Fruit fly (Drosophila melanogaster) whole organism, embryonic: ENCODE data around the gene Hnf4.

Experiments
- ATbp ChIP-seq: fragments of 200-800 bp; sonication (Bioruptor generic); optimal IDR thresholded peaks from 2 replicates; lab custom pipeline; 2017; ENCODE audit warnings: missing biosample characterization, mild to moderate bottlenecking, missing genetic modification characterization, missing genetic modification reagents
- Atf6 ChIP-seq: fragments of 200-800 bp; sonication (Bioruptor generic); IDR thresholded peaks from 2 replicates; pipeline ENCODE4 v1.3.6; 2022; ENCODE audit warnings: missing biosample characterization, missing genetic modification characterization
- B-H2 ChIP-seq: fragments of 200-800 bp; sonication (Bioruptor generic); optimal IDR thresholded peaks from 2 replicates; lab custom pipeline; 2018; ENCODE audit warnings: missing biosample characterization, mild to moderate bottlenecking, missing genetic modification characterization
- CG11247 ChIP-seq: fragments of 200-800 bp; sonication (Bioruptor generic); IDR thresholded peaks from 2 replicates; pipeline ENCODE4 v1.3.6; 2022; ENCODE audit warnings: missing biosample characterization, missing genetic modification characterization
- CG14965 ChIP-seq: fragments of 200-800 bp; sonication (Bioruptor generic); optimal IDR thresholded peaks from 2 replicates; lab custom pipeline; 2016; ENCODE audit warnings: missing biosample characterization, missing genetic modification characterization, borderline replicate concordance
- CG17568 ChIP-seq: fragments of 200-800 bp; sonication (Bioruptor generic); optimal IDR thresholded peaks from 2 replicates; lab custom pipeline; 2018; ENCODE audit warnings: missing biosample characterization, mild to moderate bottlenecking, missing genetic modification characterization, moderate library complexity
- CG17912 ChIP-seq: fragments of 200-800 bp; sonication (Bioruptor generic); optimal IDR thresholded peaks from 2 replicates; lab custom pipeline; 2018; ENCODE audit warnings: missing biosample characterization, mild to moderate bottlenecking, missing genetic modification characterization
- CG1792 ChIP-seq: fragments of 200-800 bp; sonication (Bioruptor generic); optimal IDR thresholded peaks from 2 replicates; lab custom pipeline; 2016; ENCODE audit warnings: missing biosample characterization, missing genetic modification characterization
- CG18599 ChIP-seq: fragments of 200-800 bp; sonication (Bioruptor generic); optimal IDR thresholded peaks from 3 replicates; lab custom pipeline; 2017; ENCODE audit warnings: missing biosample characterization, missing genetic modification characterization, mild to moderate bottlenecking, moderate library complexity, missing genetic modification reagents
- CG2199 ChIP-seq: fragments of 200-800 bp; sonication (Bioruptor generic); IDR thresholded peaks from 3 replicates; pipeline ENCODE4 v1.3.6; 2022; ENCODE audit warnings: missing biosample characterization, missing genetic modification characterization
- CG2202 ChIP-seq: fragments of 200-800 bp; sonication (Bioruptor generic); optimal IDR thresholded peaks from 2 replicates; lab custom pipeline; 2018; ENCODE audit warnings: missing biosample characterization, mild to moderate bottlenecking, missing genetic modification characterization
- CG31365 ChIP-seq: fragments of 200-800 bp; sonication (Bioruptor generic); optimal IDR thresholded peaks from 2 replicates; lab custom pipeline; 2018; ENCODE audit warnings: missing biosample characterization, mild to moderate bottlenecking, missing genetic modification characterization
- CG32767 ChIP-seq: fragments of 200-800 bp; sonication (Bioruptor generic); IDR thresholded peaks from 2 replicates; pipeline ENCODE4 v1.3.6; 2022; ENCODE audit warnings: missing biosample characterization, missing genetic modification characterization
- CG3407 ChIP-seq: fragments of 200-800 bp; sonication (Bioruptor generic); optimal IDR thresholded peaks from 2 replicates; lab custom pipeline; 2018; ENCODE audit warnings: missing biosample characterization, mild to moderate bottlenecking, missing genetic modification characterization
- CG3847 ChIP-seq: fragments of 200-800 bp; sonication (Bioruptor generic); IDR thresholded peaks from 2 replicates; pipeline ENCODE4 v1.3.6; 2022; ENCODE audit warnings: missing biosample characterization, missing genetic modification characterization
- CG5953 ChIP-seq: fragments of 200-800 bp; sonication (Bioruptor generic); IDR thresholded peaks from 2 replicates; pipeline ENCODE4 v1.3.6; 2022; ENCODE audit warnings: missing biosample characterization, missing genetic modification characterization
- CG6791 ChIP-seq: fragments of 200-800 bp; sonication (Bioruptor generic); IDR thresholded peaks from 3 replicates; pipeline ENCODE4 v1.3.6; 2022; ENCODE audit warnings: missing biosample characterization, missing genetic modification characterization; ENCODE audit not compliant: partially characterized antibody
- CG7786 ChIP-seq: fragments of 200-800 bp; sonication (Bioruptor generic); optimal IDR thresholded peaks from 2 replicates; lab custom pipeline; 2016; ENCODE audit warnings: missing biosample characterization, missing genetic modification characterization
- CG8478 ChIP-seq: fragments of >200 bp; optimal IDR thresholded peaks from 2 replicates; lab custom pipeline; 2018
- Dip2 ChIP-seq: fragments of 200-800 bp; sonication (Bioruptor generic); IDR thresholded peaks from 2 replicates; pipeline ENCODE4 v1.3.6; 2022; ENCODE audit warnings: missing biosample characterization, missing genetic modification characterization
- Ets65A ChIP-seq: fragments of 200-800 bp; sonication (Bioruptor generic); peaks from one replicate; lab custom pipeline; 2016; ENCODE audit warnings: missing biosample characterization, missing genetic modification characterization
- Fer2 ChIP-seq: fragments of 200-800 bp; sonication (Bioruptor generic); optimal IDR thresholded peaks from 2 replicates; lab custom pipeline; 2018; ENCODE audit warnings: missing biosample characterization, mild to moderate bottlenecking, missing genetic modification characterization, moderate library complexity
- HmgZ ChIP-seq: fragments of 200-800 bp; sonication (Bioruptor generic); optimal IDR thresholded peaks from 2 replicates; lab custom pipeline; 2018; ENCODE audit warnings: missing biosample characterization, mild to moderate bottlenecking, missing genetic modification characterization
- Hr78 ChIP-seq, 2 experiments: fragments of 200-800 bp in 1 of 2; fragments of >200 bp in 1 of 2; sonication (Bioruptor generic) in 1 of 2; optimal IDR thresholded peaks; 2 replicates each; lab custom pipeline; 2017 to 2019; ENCODE audit warnings: missing biosample characterization in 2 of 2, missing genetic modification characterization in 2 of 2, mild to moderate bottlenecking in 1 of 2, moderate library complexity in 1 of 2
- MTF-1 ChIP-seq: fragments of 200-800 bp; sonication (Bioruptor generic); optimal IDR thresholded peaks from 2 replicates; lab custom pipeline; 2018; ENCODE audit warnings: missing biosample characterization, mild to moderate bottlenecking, missing genetic modification characterization, borderline replicate concordance
- Myb ChIP-seq: fragments of 200-800 bp; sonication (Bioruptor generic); optimal IDR thresholded peaks from 2 replicates; lab custom pipeline; 2016; ENCODE audit warnings: missing biosample characterization, missing genetic modification characterization
- NfI ChIP-seq: fragments of 200-800 bp; sonication (Bioruptor generic); optimal IDR thresholded peaks from 3 replicates; lab custom pipeline; 2018; ENCODE audit warnings: missing biosample characterization, mild to moderate bottlenecking, missing genetic modification characterization, moderate library complexity
- PHDP ChIP-seq: fragments of 200-800 bp; sonication (Bioruptor generic); optimal IDR thresholded peaks from 3 replicates; lab custom pipeline; 2018; ENCODE audit warnings: missing biosample characterization, mild to moderate bottlenecking, missing genetic modification characterization, moderate library complexity
- Poxn ChIP-seq: fragments of 200-800 bp; sonication (Bioruptor generic); IDR thresholded peaks from 2 replicates; pipeline ENCODE4 v1.3.6; 2022; ENCODE audit warnings: missing biosample characterization, missing genetic modification characterization
- br ChIP-seq: fragments of >200 bp; optimal IDR thresholded peaks from 2 replicates; lab custom pipeline; 2017
- bsh ChIP-seq, 2 experiments: fragments of 200-800 bp; sonication (Bioruptor generic); optimal IDR thresholded peaks; 2 replicates each; lab custom pipeline; 2017 to 2018; ENCODE audit warnings: mild to moderate bottlenecking in 2 of 2, missing biosample characterization in 2 of 2, missing genetic modification characterization in 2 of 2, moderate library complexity in 1 of 2
- cg ChIP-seq: fragments of 200-800 bp; sonication (Bioruptor generic); optimal IDR thresholded peaks from 3 replicates; lab custom pipeline; 2019; ENCODE audit warnings: missing biosample characterization, mild to moderate bottlenecking, missing genetic modification characterization, moderate library complexity
- dmrt99B ChIP-seq: fragments of 200-800 bp; sonication (Bioruptor generic); optimal IDR thresholded peaks from 2 replicates; lab custom pipeline; 2018; ENCODE audit warnings: missing biosample characterization, mild to moderate bottlenecking, missing genetic modification characterization, moderate library complexity
- fd102C ChIP-seq: fragments of 200-800 bp; sonication (Bioruptor generic); optimal IDR thresholded peaks from 2 replicates; lab custom pipeline; 2018; ENCODE audit warnings: missing biosample characterization, mild to moderate bottlenecking, missing genetic modification characterization, moderate library complexity
- inv ChIP-seq: fragments of 200-800 bp; sonication (Bioruptor generic); IDR thresholded peaks from 2 replicates; pipeline ENCODE4 v1.3.6; 2022; ENCODE audit warnings: missing biosample characterization, missing genetic modification characterization; ENCODE audit not compliant: partially characterized antibody
- lov ChIP-seq, 2 experiments: fragments of 200-800 bp in 1 of 2; fragments of >200 bp in 1 of 2; sonication (Bioruptor generic) in 1 of 2; IDR thresholded peaks in 1 of 2; optimal IDR thresholded peaks in 1 of 2; 2 replicates in 1 of 2; 3 replicates in 1 of 2; pipeline versions ENCODE4 v1.3.6 to Lab custom; 2017 to 2022; ENCODE audit warnings: missing biosample characterization in 1 of 2, missing genetic modification characterization in 1 of 2
- nmo ChIP-seq: fragments of 200-800 bp; sonication (Bioruptor generic); optimal IDR thresholded peaks from 2 replicates; lab custom pipeline; 2018; ENCODE audit warnings: missing biosample characterization, mild to moderate bottlenecking, missing genetic modification characterization, moderate library complexity
- p53 ChIP-seq: fragments of 200-800 bp; sonication (Bioruptor generic); optimal IDR thresholded peaks from 2 replicates; lab custom pipeline; 2016; ENCODE audit warnings: missing biosample characterization, missing genetic modification characterization
- pan ChIP-seq, 4 experiments: fragments of >200 bp in 3 of 4; fragments of 200-800 bp in 1 of 4; sonication (Bioruptor generic) in 1 of 4; optimal IDR thresholded peaks in 3 of 4; IDR thresholded peaks in 1 of 4; 2 replicates each; pipeline versions ENCODE4 v1.3.6 to Lab custom; 2017 to 2022; ENCODE audit warnings: missing biosample characterization in 2 of 4, missing genetic modification characterization in 2 of 4, mixed read lengths in 1 of 4
- prd ChIP-seq, 3 experiments: fragments of >200 bp in 2 of 3; fragments of 200-800 bp in 1 of 3; sonication (Bioruptor generic) in 1 of 3; optimal IDR thresholded peaks in 2 of 3; IDR thresholded peaks in 1 of 3; 2 replicates in 2 of 3; 3 replicates in 1 of 3; pipeline versions ENCODE4 v1.3.6 to Lab custom; 2017 to 2022; ENCODE audit warnings: missing biosample characterization in 1 of 3, missing genetic modification characterization in 1 of 3
- pum ChIP-seq: fragments of 200-800 bp; sonication (Bioruptor generic); optimal IDR thresholded peaks from 2 replicates; lab custom pipeline; 2016; ENCODE audit warnings: missing biosample characterization, missing genetic modification characterization
- sd ChIP-seq: fragments of 200-800 bp; sonication (Bioruptor generic); optimal IDR thresholded peaks from 3 replicates; lab custom pipeline; 2018; ENCODE audit warnings: missing biosample characterization, mild to moderate bottlenecking, missing genetic modification characterization, moderate library complexity
- ssp ChIP-seq: fragments of 200-800 bp; sonication (Bioruptor generic); IDR thresholded peaks from 2 replicates; pipeline ENCODE4 v1.3.6; 2022; ENCODE audit warnings: missing biosample characterization, missing genetic modification characterization
- sug ChIP-seq: fragments of 200-800 bp; optimal IDR thresholded peaks from 2 replicates; lab custom pipeline; 2019; ENCODE audit warnings: missing biosample characterization, mild to moderate bottlenecking, missing genetic modification characterization, moderate library complexity
- tup ChIP-seq: fragments of 200-800 bp; sonication (Bioruptor generic); optimal IDR thresholded peaks from 2 replicates; lab custom pipeline; 2016; ENCODE audit warnings: missing biosample characterization, mild to moderate bottlenecking, missing genetic modification characterization, moderate library complexity

The Hnf4 gene

dm6 chr2L:8694250-8694704 is 15.1 kb downstream of the Hnf4 start (continued):
- peak; percentile 18 for TF ChIP-seq PHDP
- peak; percentile 30 for TF ChIP-seq ATbp (GFP tag; lab: Kevin White, UChicago)
- TF ChIP-seq NfI, result peak; percentile 11
- TF ChIP-seq MTF-1 (GFP tag; lab: Kevin White, UChicago), result peak; percentile 12
- peak; percentile 97 for TF ChIP-seq sug
- TF ChIP-seq p53, result no peak
- no peak for TF ChIP-seq ssp (GFP tag; lab: Robert Waterston, UW)
- TF ChIP-seq CG32767 (GFP tag; lab: Robert Waterston, UW), result no peak
- TF ChIP-seq CG31365 (tag; lab: Kevin White, UChicago), result peak; percentile 5
- TF ChIP-seq CG17568 (GFP tag; lab: Kevin White, UChicago), result peak; percentile 45
- peak; percentile 12 for TF ChIP-seq B-H2 (GFP tag; lab: Kevin White, UChicago)
- TF ChIP-seq CG18599, result peak; percentile 45
- TF ChIP-seq CG11247 (GFP tag; lab: Robert Waterston, UW), result no peak
- no peak for TF ChIP-seq br (lab: Kevin White, UChicago)
- TF ChIP-seq CG17912 (GFP tag; lab: Kevin White, UChicago), result peak; percentile 13
- TF ChIP-seq dmrt99B (tag; lab: Kevin White, UChicago), result peak; percentile 22
- no peak for TF ChIP-seq nmo (GFP tag; lab: Kevin White, UChicago)
- TF ChIP-seq inv (GFP tag; lab: Robert Waterston, UW), result no peak
- no peak for TF ChIP-seq Dip2
- TF ChIP-seq CG8478 (lab: Kevin White, UChicago), result no peak
- peak; percentile 29 for TF ChIP-seq sd (tag; lab: Kevin White, UChicago)
- no peak for TF ChIP-seq CG3407 (GFP tag; lab: Kevin White, UChicago)
- TF ChIP-seq tup, result no peak
- TF ChIP-seq pan (optimal IDR thresholded peaks at IDR 0.05; lab: Kevin White, UChicago), result no peak
- no peak for TF ChIP-seq pan (GFP tag; optimal IDR thresholded peaks at IDR 0.05 in 1 of 2, IDR thresholded peaks at IDR 0.05 in 1 of 2)
- TF ChIP-seq prd (optimal IDR thresholded peaks at IDR 0.05; lab: Kevin White, UChicago), result no peak
- TF ChIP-seq prd (GFP tag; IDR thresholded peaks at IDR 0.05; lab: Robert Waterston, UW), result no peak
- peak; percentile 64 for TF ChIP-seq HmgZ (tag; lab: Kevin White, UChicago)
- peak; percentile 24 for TF ChIP-seq cg (GFP tag; lab: Kevin White, UChicago)
- TF ChIP-seq CG1792 (GFP tag; lab: Kevin White, UChicago), result no peak
- TF ChIP-seq Poxn, result no peak
- peak; percentile 92; the same call in 2 of the 3 replicates for TF ChIP-seq CG2199 (GFP tag; lab: Robert Waterston, UW)
- TF ChIP-seq CG2202 (tag; lab: Kevin White, UChicago), result no peak
- no peak for TF ChIP-seq Fer2
- no peak for TF ChIP-seq CG7786
- no peak for TF ChIP-seq fd102C (GFP tag; lab: Kevin White, UChicago)
- TF ChIP-seq Myb (GFP tag; lab: Kevin White, UChicago), result no peak
- TF ChIP-seq CG6791 (GFP tag; lab: Robert Waterston, UW), result no peak
- no peak for TF ChIP-seq CG14965 (GFP tag; lab: Kevin White, UChicago)
- 0 out of 2 replicates have a peak, but pooled peaks have one; percentile 23 for TF ChIP-seq CG3847
- TF ChIP-seq Hr78 (GFP tag; optimal IDR thresholded peaks at IDR 0.05; lab: Kevin White, UChicago), result peak in 1 of 2 experiments; percentile 3
- TF ChIP-seq bsh (GFP tag; optimal IDR thresholded peaks at IDR 0.05; lab: Kevin White, UChicago), result peak in 1 of 2 experiments; percentile 17
- no peak for TF ChIP-seq pum
- no peak for TF ChIP-seq lov (optimal IDR thresholded peaks at IDR 0.05; lab: Kevin White, UChicago)
- no peak for TF ChIP-seq lov (GFP tag; IDR thresholded peaks at IDR 0.05; lab: Robert Waterston, UW)
- TF ChIP-seq Ets65A, result no peak
- peak; percentile 47; the same call in 1 of the 2 replicates for TF ChIP-seq Atf6 (GFP tag; lab: Robert Waterston, UW)
- TF ChIP-seq CG5953 (GFP tag; lab: Robert Waterston, UW), result 0 out of 2 replicates have a peak, but pooled peaks have one; percentile 11
